Fruit fly (Drosophila melanogaster): Measurements from ENCODE around the gene wts.

Gene wts

dm6 chr3R:30813903-30814339, 7.5 kb upstream of the wts start (continued):
- TF ChIP-seq slp2 (GFP tag; optimal IDR thresholded peaks at IDR 0.05), result peak; percentile 80
- TF ChIP-seq CG4424 (GFP tag; optimal IDR thresholded peaks at IDR 0.05), result peak; percentile 89
- TF ChIP-seq CG13296 (GFP tag; optimal IDR thresholded peaks at IDR 0.05), result peak; percentile 82
- peak; percentile 70 for TF ChIP-seq CG18476 (GFP tag; optimal IDR thresholded peaks at IDR 0.05)
- peak; percentile 79 for TF ChIP-seq CG12104 (GFP tag; optimal IDR thresholded peaks at IDR 0.05)
- peak; percentile 85 for TF ChIP-seq bcd (GFP tag; optimal IDR thresholded peaks at IDR 0.05)
- TF ChIP-seq HLH4C (GFP tag; IDR thresholded peaks at IDR 0.05; ENCODE audit: partially characterized antibody), result no peak
- TF ChIP-seq Dfd (GFP tag; optimal IDR thresholded peaks at IDR 0.05), result no peak
- TF ChIP-seq kah (GFP tag; optimal IDR thresholded peaks at IDR 0.05), result peak; percentile 79
- peak; percentile 84 for TF ChIP-seq CG1233 (GFP tag; optimal IDR thresholded peaks at IDR 0.05)
- peak; percentile 69 for TF ChIP-seq Dad (GFP tag; optimal IDR thresholded peaks at IDR 0.05)
- peak; percentile 84 for TF ChIP-seq H15 (GFP tag; IDR thresholded peaks at IDR 0.05)
- TF ChIP-seq sima (GFP tag; optimal IDR thresholded peaks at IDR 0.05), result peak; percentile 49
- peak; percentile 83 for TF ChIP-seq CG15601 (tag; optimal IDR thresholded peaks at IDR 0.05)
- TF ChIP-seq az2 (GFP tag; optimal IDR thresholded peaks at IDR 0.05), result peak; percentile 82
- peak; percentile 68 for TF ChIP-seq CG7987 (GFP tag; optimal IDR thresholded peaks at IDR 0.05)
- no peak for TF ChIP-seq CG17912 (GFP tag; optimal IDR thresholded peaks at IDR 0.05)
- TF ChIP-seq dysf (GFP tag; IDR thresholded peaks at IDR 0.05), result peak; percentile 90
- no peak for TF ChIP-seq br (optimal IDR thresholded peaks at IDR 0.05)
- TF ChIP-seq ap (GFP tag; IDR thresholded peaks at IDR 0.05), result peak; percentile 61
- TF ChIP-seq NC2β (GFP tag; optimal IDR thresholded peaks at IDR 0.05), result peak; percentile 78
- TF ChIP-seq CG10565 (GFP tag; optimal IDR thresholded peaks at IDR 0.05), result peak; percentile 9
- TF ChIP-seq CG10959 (GFP tag; IDR thresholded peaks at IDR 0.05), result peak; percentile 65
- peak; percentile 95 for TF ChIP-seq CG17359 (tag; optimal IDR thresholded peaks at IDR 0.05)
- no peak for TF ChIP-seq HmgD (GFP tag; optimal IDR thresholded peaks at IDR 0.05)
- TF ChIP-seq CG4820 (GFP tag; optimal IDR thresholded peaks at IDR 0.05), result peak; percentile 87
- peak; percentile 26 for TF ChIP-seq gcm2 (GFP tag; optimal IDR thresholded peaks at IDR 0.05)
- peak; percentile 71 for TF ChIP-seq NK7.1 (GFP tag; optimal IDR thresholded peaks at IDR 0.05)
- peak; percentile 79; the same call in 1 of the 2 replicates for TF ChIP-seq sim (GFP tag; IDR thresholded peaks at IDR 0.05)
- TF ChIP-seq Sry-β (GFP tag; optimal IDR thresholded peaks at IDR 0.05), result peak; percentile 41
- TF ChIP-seq CG14860 (GFP tag; IDR thresholded peaks at IDR 0.05; ENCODE audit: partially characterized antibody), result no peak
- no peak for TF ChIP-seq nom (GFP tag; optimal IDR thresholded peaks at IDR 0.05)
- peak; percentile 55 for TF ChIP-seq CG30431 (GFP tag; optimal IDR thresholded peaks at IDR 0.05)
- TF ChIP-seq Trl (optimal IDR thresholded peaks at IDR 0.05), result no peak
- TF ChIP-seq Trl (GFP tag; optimal IDR thresholded peaks at IDR 0.05), result peak; percentile 89
- TF ChIP-seq lmd (GFP tag; IDR thresholded peaks at IDR 0.05), result peak; percentile 91
- no peak for TF ChIP-seq cas (GFP tag; IDR thresholded peaks at IDR 0.05)
- peak; percentile 78 for TF ChIP-seq lilli (GFP tag; optimal IDR thresholded peaks at IDR 0.05)
- peak; percentile 58 for TF ChIP-seq CG43689 (GFP tag; IDR thresholded peaks at IDR 0.05)
- peak; percentile 88 for TF ChIP-seq Asciz (GFP tag; optimal IDR thresholded peaks at IDR 0.05)
- TF ChIP-seq tio (GFP tag; optimal IDR thresholded peaks at IDR 0.05), result peak; percentile 60
- peak; percentile 79; the same call in 1 of the 2 replicates for TF ChIP-seq ara (GFP tag; IDR thresholded peaks at IDR 0.05)
- TF ChIP-seq NfI (GFP tag; optimal IDR thresholded peaks at IDR 0.05), result peak; percentile 68
- no peak for TF ChIP-seq lov (optimal IDR thresholded peaks at IDR 0.05)
- TF ChIP-seq lov (GFP tag; IDR thresholded peaks at IDR 0.05), result peak; percentile 79; the same call in 1 of the 3 replicates
- TF ChIP-seq seq (GFP tag; IDR thresholded peaks at IDR 0.05), result peak; percentile 77
- TF ChIP-seq bowl (GFP tag; IDR thresholded peaks at IDR 0.05), result no peak
- peak; percentile 74 for TF ChIP-seq CG6683 (GFP tag; optimal IDR thresholded peaks at IDR 0.05)
- TF ChIP-seq YL-1 (GFP tag; optimal IDR thresholded peaks at IDR 0.05), result no peak
- no peak for TF ChIP-seq Opbp (GFP tag; IDR thresholded peaks at IDR 0.05; ENCODE audit: partially characterized antibody)
- TF ChIP-seq pfk (GFP tag; optimal IDR thresholded peaks at IDR 0.05), result peak; percentile 11
- TF ChIP-seq btn (GFP tag; optimal IDR thresholded peaks at IDR 0.05), result peak; percentile 69

All from whole organism, embryonic.